Worm (Caenorhabditis elegans): ENCODE data around the gene Y71H2AM.11.
A peak's percentile ranks its signal among the peaks of the same experiment; 100 is the strongest.

Gene Y71H2AM.11

ce11 chrIII:2746553-2746952 is 21.7 kb upstream of the Y71H2AM.11 start, which contains the start of gene Y71H2AM.14:
Gene Y71H2AM.14 (minus strand): TSS chrIII:2746653.
- no peak for TF ChIP-seq mef-2 (tag; optimal IDR thresholded peaks at IDR 0.05)
- no peak for TF ChIP-seq sox-4 (tag; optimal IDR thresholded peaks at IDR 0.05)
- no peak for TF ChIP-seq nhr-28 (tag; optimal IDR thresholded peaks at IDR 0.05)
- no peak for TF ChIP-seq ztf-4 (tag; optimal IDR thresholded peaks at IDR 0.05)

ce11 chrIII:2739469-2739868 is 14.6 kb upstream of the Y71H2AM.11 start, which contains the start of gene cest-25:
Gene cest-25 (minus strand): TSS chrIII:2739531.
- TF ChIP-seq pqm-1 (tag; optimal IDR thresholded peaks at IDR 0.05) (peak; percentile 23), ces-1 (GFP tag; optimal IDR thresholded peaks at IDR 0.05) (no peak), tlp-1 (tag; optimal IDR thresholded peaks at IDR 0.05) (peak; percentile 44), elt-2 (tag; optimal IDR thresholded peaks at IDR 0.05) (peak; percentile 79), C04F5.9 (tag; optimal IDR thresholded peaks at IDR 0.05) (no peak), lin-35 (GFP tag; optimal IDR thresholded peaks at IDR 0.05) (peak in 1 of 2 experiments; percentile 22)

- TF ChIP-seq lin-15B (tag; optimal IDR thresholded peaks at IDR 0.05), result no peak
- no peak for TF ChIP-seq mep-1 (tag; optimal IDR thresholded peaks at IDR 0.05)
- TF ChIP-seq efl-1 (optimal IDR thresholded peaks at IDR 0.05), result no peak
- no peak for TF ChIP-seq efl-1 (GFP tag; optimal IDR thresholded peaks at IDR 0.05 in 1 of 2)
- no peak for TF ChIP-seq nhr-76 (tag; optimal IDR thresholded peaks at IDR 0.05)
- no peak for TF ChIP-seq alr-1 (tag; optimal IDR thresholded peaks at IDR 0.05; ENCODE audit: borderline replicate concordance)
- no peak for TF ChIP-seq nhr-85 (tag)
- TF ChIP-seq Y116A8C.19 (tag; optimal IDR thresholded peaks at IDR 0.05; ENCODE audit: borderline replicate concordance), result no peak
- no peak for TF ChIP-seq egl-27 (tag; optimal IDR thresholded peaks at IDR 0.05)
- TF ChIP-seq lir-3 (tag; optimal IDR thresholded peaks at IDR 0.05; ENCODE audit: poor library complexity), result no peak
- no peak for TF ChIP-seq tbx-2 (tag; optimal IDR thresholded peaks at IDR 0.05)
- no peak for TF ChIP-seq nhr-71 (tag; optimal IDR thresholded peaks at IDR 0.05)
- TF ChIP-seq zag-1 (tag; optimal IDR thresholded peaks at IDR 0.05), result no peak
- TF ChIP-seq unc-98 (GFP tag; IDR thresholded peaks at IDR 0.05), result no peak
- TF ChIP-seq mef-2 (tag; optimal IDR thresholded peaks at IDR 0.05), result no peak
- no peak for TF ChIP-seq ceh-63 (GFP tag; optimal IDR thresholded peaks at IDR 0.05)
- no peak for TF ChIP-seq rnt-1 (tag; optimal IDR thresholded peaks at IDR 0.05)
- no peak for TF ChIP-seq pqm-1 (tag; optimal IDR thresholded peaks at IDR 0.05)
- TF ChIP-seq aly-2 (tag; optimal IDR thresholded peaks at IDR 0.05), result no peak
- no peak for TF ChIP-seq grh-1 (GFP tag; IDR thresholded peaks at IDR 0.05)
Observed at ce11 chrIII:2733606-2734183, 8.8 kb upstream of the Y71H2AM.11 start, which contains the start of gene Y71H2AM.12. Gene Y71H2AM.12 (minus strand): TSS chrIII:2734091.

ce11 chrIII:2725221-2726203 is 620 bp upstream of the Y71H2AM.11 start, which contains the start of gene cosa-1:
Gene cosa-1 (plus strand): TSS chrIII:2726116.
- peak in 1 of 2 experiments; percentile 13 for TF ChIP-seq efl-1 (optimal IDR thresholded peaks at IDR 0.05)
- TF ChIP-seq efl-1 (GFP tag; optimal IDR thresholded peaks at IDR 0.05 in 1 of 2), result peak; percentile 0 to 50
- peak; percentile 75 for TF ChIP-seq F16B12.6 (tag; optimal IDR thresholded peaks at IDR 0.05)
- TF ChIP-seq mep-1 (tag; optimal IDR thresholded peaks at IDR 0.05), result peak; percentile 5
- peak in 1 of 2 experiments; percentile 18 for TF ChIP-seq lsy-2 (tag; optimal IDR thresholded peaks at IDR 0.05)
- TF ChIP-seq ztf-11 (tag; optimal IDR thresholded peaks at IDR 0.05), result no peak
- no peak for TF ChIP-seq nhr-47 (tag; optimal IDR thresholded peaks at IDR 0.05)
- peak; percentile 6 for TF ChIP-seq fos-1 (tag; optimal IDR thresholded peaks at IDR 0.05)
- TF ChIP-seq unc-130 (tag; optimal IDR thresholded peaks at IDR 0.05), result peak; percentile 7
- peak; percentile 9 for TF ChIP-seq blmp-1 (tag; optimal IDR thresholded peaks at IDR 0.05)
- peak in 1 of 2 experiments; percentile 12 for TF ChIP-seq lin-35 (GFP tag; optimal IDR thresholded peaks at IDR 0.05)
- no peak for TF ChIP-seq rnt-1 (tag; optimal IDR thresholded peaks at IDR 0.05)
- TF ChIP-seq C34B4.2 (tag; optimal IDR thresholded peaks at IDR 0.05), result no peak
- TF ChIP-seq dpl-1 (GFP tag; optimal IDR thresholded peaks at IDR 0.05), result peak in 1 of 3 experiments; percentile 38
